Fruit fly (Drosophila melanogaster) whole organism, pupa: Measurements from ENCODE around the gene CarT.

Source experiments
- CG12605 ChIP-seq: fragments of 200-800 bp; sonication (Bioruptor generic); IDR thresholded peaks from 2 replicates; pipeline ENCODE4 v1.3.6; 2022; ENCODE audit warnings: missing biosample characterization, missing genetic modification characterization
- CG13204 ChIP-seq: fragments of 200-800 bp; sonication (Bioruptor generic); optimal IDR thresholded peaks from 2 replicates; lab custom pipeline; 2018; ENCODE audit warnings: missing biosample characterization, mild to moderate bottlenecking, missing genetic modification characterization, moderate library complexity
- CG14655 ChIP-seq: fragments of 200-800 bp; sonication (Bioruptor generic); optimal IDR thresholded peaks from 3 replicates; lab custom pipeline; 2017; ENCODE audit warnings: mild to moderate bottlenecking, missing biosample characterization, missing genetic modification reagents, missing genetic modification characterization
- CG8159 ChIP-seq: fragments of 200-800 bp; sonication (Bioruptor generic); optimal IDR thresholded peaks from 3 replicates; lab custom pipeline; 2018; ENCODE audit warnings: missing biosample characterization, mild to moderate bottlenecking, missing genetic modification characterization, moderate library complexity
- CG8301 ChIP-seq: fragments of 200-800 bp; sonication (Bioruptor generic); optimal IDR thresholded peaks from 2 replicates; lab custom pipeline; 2018; ENCODE audit warnings: missing biosample characterization, mild to moderate bottlenecking, missing genetic modification characterization
- D1 ChIP-seq: fragments of 200-800 bp; sonication (Bioruptor generic); optimal IDR thresholded peaks from 2 replicates; lab custom pipeline; 2018; ENCODE audit warnings: missing biosample characterization, mild to moderate bottlenecking, missing genetic modification characterization, moderate library complexity
- EcR ChIP-seq: fragments of 200-800 bp; sonication (Bioruptor generic); optimal IDR thresholded peaks from 3 replicates; lab custom pipeline; 2019; ENCODE audit warnings: missing biosample characterization, missing genetic modification characterization, mild to moderate bottlenecking, moderate library complexity, missing genetic modification reagents
- Pif1A ChIP-seq: fragments of 200-800 bp; sonication (Bioruptor generic); optimal IDR thresholded peaks from 3 replicates; lab custom pipeline; 2016; ENCODE audit warnings: missing biosample characterization, missing genetic modification characterization
- Pif1B ChIP-seq: fragments of 200-800 bp; sonication (Bioruptor generic); optimal IDR thresholded peaks from 3 replicates; lab custom pipeline; 2016; ENCODE audit warnings: missing biosample characterization, missing genetic modification characterization
- gl ChIP-seq: fragments of 200-800 bp; sonication (Bioruptor generic); optimal IDR thresholded peaks from 2 replicates; lab custom pipeline; 2018; ENCODE audit warnings: missing biosample characterization, mild to moderate bottlenecking, missing genetic modification characterization

dm6 chr2L:20704511-20705266 is 25.4 kb downstream of the CarT start:
- no peak for TF ChIP-seq CG8301 (tag; lab: Kevin White, UChicago)
- TF ChIP-seq CG8159 (tag; lab: Kevin White, UChicago) = no peak
- TF ChIP-seq Pif1A (GFP tag; lab: Kevin White, UChicago) = no peak
- no peak for TF ChIP-seq CG12605 (GFP tag; lab: Robert Waterston, UW)
- TF ChIP-seq D1 (tag; lab: Kevin White, UChicago) = no peak
- no peak for TF ChIP-seq CG13204 (GFP tag; lab: Kevin White, UChicago)
- no peak for TF ChIP-seq gl (tag; lab: Kevin White, UChicago)
- TF ChIP-seq Pif1B (GFP tag; lab: Kevin White, UChicago) = no peak
- no peak for TF ChIP-seq CG14655 (GFP tag; lab: Kevin White, UChicago)
- no peak for TF ChIP-seq EcR
